Fruit fly (Drosophila melanogaster) whole organism, embryonic: ENCODE data around the gene CG6656.

ENCODE experiments used
- Asciz ChIP-seq: fragments of 200-800 bp; sonication (Bioruptor generic); optimal IDR thresholded peaks from 2 replicates; lab custom pipeline; 2017; ENCODE audit warnings: missing biosample characterization, mild to moderate bottlenecking, missing genetic modification characterization, missing genetic modification reagents
- Atf-2 ChIP-seq: fragments of 200-800 bp; sonication (Bioruptor generic); optimal IDR thresholded peaks from 2 replicates; lab custom pipeline; 2016; ENCODE audit warnings: missing biosample characterization, missing genetic modification characterization
- Bgb ChIP-seq: fragments of 200-800 bp; sonication (Bioruptor generic); IDR thresholded peaks from 2 replicates; pipeline ENCODE4 v1.3.6; 2022; ENCODE audit warnings: missing biosample characterization, missing genetic modification characterization; ENCODE audit not compliant: partially characterized antibody
- CG10267 ChIP-seq: fragments of 200-800 bp; sonication (Bioruptor generic); optimal IDR thresholded peaks from 2 replicates; lab custom pipeline; 2018; ENCODE audit warnings: missing biosample characterization, mild to moderate bottlenecking, missing genetic modification characterization, moderate library complexity
- CG11093 ChIP-seq: fragments of 200-800 bp; sonication (Bioruptor generic); IDR thresholded peaks from 3 replicates; pipeline ENCODE4 v1.3.6; 2022; ENCODE audit warnings: missing biosample characterization, missing genetic modification characterization
- CG12219 ChIP-seq: fragments of 200-800 bp; sonication (Bioruptor generic); optimal IDR thresholded peaks from 3 replicates; lab custom pipeline; 2018; ENCODE audit warnings: missing biosample characterization, mild to moderate bottlenecking, missing genetic modification characterization
- CG14014 ChIP-seq: fragments of 200-800 bp; sonication (Bioruptor generic); IDR thresholded peaks from 2 replicates; pipeline ENCODE4 v1.3.6; 2022; ENCODE audit warnings: missing biosample characterization, missing genetic modification characterization
- CG15011 ChIP-seq: fragments of 200-800 bp; sonication (Bioruptor generic); optimal IDR thresholded peaks from 3 replicates; lab custom pipeline; 2018; ENCODE audit warnings: missing biosample characterization, mild to moderate bottlenecking, missing genetic modification characterization
- CG15601 ChIP-seq: fragments of 200-800 bp; sonication (Bioruptor generic); optimal IDR thresholded peaks from 3 replicates; lab custom pipeline; 2019; ENCODE audit warnings: missing biosample characterization, mild to moderate bottlenecking, missing genetic modification characterization, moderate library complexity
- CG16779 ChIP-seq: fragments of 200-800 bp; sonication (Bioruptor generic); IDR thresholded peaks from 2 replicates; pipeline ENCODE4 v1.3.6; 2022; ENCODE audit warnings: missing biosample characterization, missing genetic modification characterization
- CG18262 ChIP-seq: fragments of 200-800 bp; optimal IDR thresholded peaks from 3 replicates; lab custom pipeline; 2019; ENCODE audit warnings: missing biosample characterization, mild to moderate bottlenecking, missing genetic modification characterization, moderate library complexity
- CG2120 ChIP-seq: fragments of 200-800 bp; sonication (Bioruptor generic); optimal IDR thresholded peaks from 3 replicates; lab custom pipeline; 2016; ENCODE audit warnings: missing biosample characterization, missing genetic modification characterization
- CG30403 ChIP-seq: fragments of 200-800 bp; sonication (Bioruptor generic); optimal IDR thresholded peaks from 3 replicates; lab custom pipeline; 2016; ENCODE audit warnings: missing biosample characterization, missing genetic modification characterization
- CG31388 ChIP-seq: fragments of 200-800 bp; sonication (Bioruptor generic); optimal IDR thresholded peaks from 2 replicates; lab custom pipeline; 2016; ENCODE audit warnings: missing biosample characterization, missing genetic modification characterization
- CG3995 ChIP-seq: fragments of 200-800 bp; sonication (Bioruptor generic); optimal IDR thresholded peaks from 3 replicates; lab custom pipeline; 2016; ENCODE audit warnings: missing biosample characterization, missing genetic modification characterization
- CG4404 ChIP-seq: fragments of 200-800 bp; sonication (Bioruptor generic); IDR thresholded peaks from 2 replicates; pipeline ENCODE4 v1.3.6; 2022; ENCODE audit warnings: missing biosample characterization, missing genetic modification characterization
- CG4617 ChIP-seq: fragments of 200-800 bp; sonication (Bioruptor generic); optimal IDR thresholded peaks from 3 replicates; lab custom pipeline; 2016; ENCODE audit warnings: missing biosample characterization, missing genetic modification characterization, borderline replicate concordance
- CG5180 ChIP-seq: fragments of 200-800 bp; sonication (Bioruptor generic); optimal IDR thresholded peaks from 3 replicates; lab custom pipeline; 2017; ENCODE audit warnings: missing biosample characterization, missing genetic modification characterization, mild to moderate bottlenecking, moderate library complexity, missing genetic modification reagents
- CG6175 ChIP-seq: fragments of 200-800 bp; sonication (Bioruptor generic); IDR thresholded peaks from 3 replicates; pipeline ENCODE4 v1.3.6; 2022; ENCODE audit warnings: missing biosample characterization, missing genetic modification characterization
- CG6765 ChIP-seq: fragments of 200-800 bp; sonication (Bioruptor generic); optimal IDR thresholded peaks from 3 replicates; lab custom pipeline; 2017; ENCODE audit warnings: missing biosample characterization, mild to moderate bottlenecking, missing genetic modification characterization
- CG7745 ChIP-seq: fragments of 200-800 bp; sonication (Bioruptor generic); optimal IDR thresholded peaks from 2 replicates; lab custom pipeline; 2018; ENCODE audit warnings: missing biosample characterization, mild to moderate bottlenecking, missing genetic modification characterization, moderate library complexity
- CG9727 ChIP-seq: fragments of 200-800 bp; sonication (Bioruptor generic); optimal IDR thresholded peaks from 3 replicates; lab custom pipeline; 2017; ENCODE audit warnings: missing biosample characterization, mild to moderate bottlenecking, missing genetic modification characterization
- CG9817 ChIP-seq: fragments of 200-800 bp; sonication (Bioruptor generic); optimal IDR thresholded peaks from 2 replicates; lab custom pipeline; 2018; ENCODE audit warnings: missing biosample characterization, mild to moderate bottlenecking, missing genetic modification characterization, moderate library complexity
- CHES-1-like ChIP-seq: fragments of 200-800 bp; sonication (Bioruptor generic); optimal IDR thresholded peaks from 2 replicates; lab custom pipeline; 2016; ENCODE audit warnings: missing biosample characterization, missing genetic modification characterization
- Dip2 ChIP-seq: fragments of 200-800 bp; sonication (Bioruptor generic); IDR thresholded peaks from 2 replicates; pipeline ENCODE4 v1.3.6; 2022; ENCODE audit warnings: missing biosample characterization, missing genetic modification characterization
- Dp ChIP-seq: fragments of 200-800 bp; sonication (Bioruptor generic); optimal IDR thresholded peaks from 2 replicates; lab custom pipeline; 2018; ENCODE audit warnings: missing biosample characterization, mild to moderate bottlenecking, missing genetic modification characterization, moderate library complexity
- Hmx ChIP-seq: fragments of 200-800 bp; sonication (Bioruptor generic); optimal IDR thresholded peaks from 2 replicates; lab custom pipeline; 2016; ENCODE audit warnings: missing biosample characterization, missing genetic modification characterization
- Mrtf ChIP-seq: fragments of 200-800 bp; sonication (Bioruptor generic); IDR thresholded peaks from 3 replicates; pipeline ENCODE4 v1.3.6; 2022; ENCODE audit warnings: missing biosample characterization, missing genetic modification characterization
- Oli ChIP-seq: fragments of 200-800 bp; sonication (Bioruptor generic); optimal IDR thresholded peaks from 2 replicates; lab custom pipeline; 2018; ENCODE audit warnings: missing biosample characterization, mild to moderate bottlenecking, missing genetic modification characterization, moderate library complexity
- Poxn ChIP-seq: fragments of 200-800 bp; sonication (Bioruptor generic); IDR thresholded peaks from 2 replicates; pipeline ENCODE4 v1.3.6; 2022; ENCODE audit warnings: missing biosample characterization, missing genetic modification characterization
- Rx ChIP-seq: fragments of 200-800 bp; sonication (Bioruptor generic); IDR thresholded peaks from 2 replicates; pipeline ENCODE4 v1.3.6; 2022; ENCODE audit warnings: missing biosample characterization, missing genetic modification characterization
- Sry-β ChIP-seq: fragments of 200-800 bp; sonication (Bioruptor generic); optimal IDR thresholded peaks from 2 replicates; lab custom pipeline; 2018; ENCODE audit warnings: missing biosample characterization, mild to moderate bottlenecking, missing genetic modification characterization, moderate library complexity
- Taf1 ChIP-seq: fragments of 200-800 bp; sonication (Bioruptor generic); IDR thresholded peaks from 2 replicates; pipeline ENCODE4 v1.3.6; 2022; ENCODE audit warnings: missing biosample characterization, missing genetic modification characterization
- Xrp1 ChIP-seq: fragments of 200-800 bp; sonication (Bioruptor generic); IDR thresholded peaks from 2 replicates; pipeline ENCODE4 v1.3.6; 2022; ENCODE audit warnings: missing biosample characterization, missing genetic modification characterization
- chinmo ChIP-seq: fragments of 200-800 bp; sonication (Bioruptor generic); IDR thresholded peaks from 4 replicates; pipeline ENCODE4 v1.3.6; 2022; ENCODE audit warnings: missing biosample characterization, missing genetic modification characterization; ENCODE audit not compliant: partially characterized antibody
- dati ChIP-seq: fragments of 200-800 bp; sonication (Bioruptor generic); IDR thresholded peaks from 2 replicates; pipeline ENCODE4 v1.3.6; 2022; ENCODE audit warnings: missing biosample characterization, missing genetic modification characterization
- disco-r ChIP-seq: fragments of 200-800 bp; sonication (Bioruptor generic); optimal IDR thresholded peaks from 2 replicates; lab custom pipeline; 2016; ENCODE audit warnings: missing biosample characterization, missing genetic modification characterization
- dm ChIP-seq: fragments of 200-800 bp; sonication (Bioruptor generic); optimal IDR thresholded peaks from 3 replicates; lab custom pipeline; 2016; ENCODE audit warnings: missing biosample characterization, missing genetic modification characterization
- ems ChIP-seq: fragments of 200-800 bp; sonication (Bioruptor generic); optimal IDR thresholded peaks from 3 replicates; lab custom pipeline; 2016; ENCODE audit warnings: missing biosample characterization, missing genetic modification characterization
- exex ChIP-seq: fragments of 200-800 bp; sonication (Bioruptor generic); optimal IDR thresholded peaks from 4 replicates; lab custom pipeline; 2018; ENCODE audit warnings: missing biosample characterization, mild to moderate bottlenecking, missing genetic modification characterization, moderate library complexity
- fd96Cb ChIP-seq: fragments of 200-800 bp; sonication (Bioruptor generic); optimal IDR thresholded peaks from 2 replicates; lab custom pipeline; 2018; ENCODE audit warnings: missing biosample characterization, mild to moderate bottlenecking, missing genetic modification characterization, moderate library complexity
- gcm2 ChIP-seq: fragments of 200-800 bp; sonication (Bioruptor generic); optimal IDR thresholded peaks from 2 replicates; lab custom pipeline; 2016; ENCODE audit warnings: missing biosample characterization, missing genetic modification characterization
- hbn ChIP-seq: fragments of 200-800 bp; sonication (Bioruptor generic); IDR thresholded peaks from 2 replicates; pipeline ENCODE4 v1.3.6; 2022; ENCODE audit warnings: missing biosample characterization, missing genetic modification characterization; ENCODE audit not compliant: partially characterized antibody
- her ChIP-seq: fragments of 200-800 bp; sonication (Bioruptor generic); optimal IDR thresholded peaks from 2 replicates; lab custom pipeline; 2016; ENCODE audit warnings: missing biosample characterization, missing genetic modification characterization
- knrl ChIP-seq: fragments of 200-800 bp; sonication (Bioruptor generic); IDR thresholded peaks from 3 replicates; pipeline ENCODE4 v1.3.6; 2022; ENCODE audit warnings: missing biosample characterization, missing genetic modification characterization; ENCODE audit not compliant: partially characterized antibody
- nmo ChIP-seq: fragments of 200-800 bp; sonication (Bioruptor generic); optimal IDR thresholded peaks from 2 replicates; lab custom pipeline; 2018; ENCODE audit warnings: missing biosample characterization, mild to moderate bottlenecking, missing genetic modification characterization, moderate library complexity
- ranshi ChIP-seq: fragments of 200-800 bp; sonication (Bioruptor generic); IDR thresholded peaks from 2 replicates; pipeline ENCODE4 v1.3.6; 2022; ENCODE audit warnings: missing biosample characterization, missing genetic modification characterization
- schlank ChIP-seq: fragments of 200-800 bp; sonication (Bioruptor generic); optimal IDR thresholded peaks from 2 replicates; lab custom pipeline; 2018; ENCODE audit warnings: missing biosample characterization, mild to moderate bottlenecking, missing genetic modification characterization
- sens-2 ChIP-seq: fragments of 200-800 bp; sonication (Bioruptor generic); IDR thresholded peaks from 2 replicates; pipeline ENCODE4 v1.3.6; 2022; ENCODE audit warnings: missing biosample characterization, missing genetic modification characterization
- sim ChIP-seq: fragments of 200-800 bp; sonication (Bioruptor generic); IDR thresholded peaks from 2 replicates; pipeline ENCODE4 v1.3.6; 2022; ENCODE audit warnings: missing biosample characterization, missing genetic modification characterization
- usp ChIP-seq: fragments of >200 bp; optimal IDR thresholded peaks from 2 replicates; lab custom pipeline; 2017; ENCODE audit warnings: missing biosample characterization, missing genetic modification characterization
- wek ChIP-seq: fragments of 200-800 bp; sonication (Bioruptor generic); optimal IDR thresholded peaks from 3 replicates; lab custom pipeline; 2018; ENCODE audit warnings: missing biosample characterization, mild to moderate bottlenecking, missing genetic modification characterization, moderate library complexity

The CG6656 gene

dm6 chr3R:21830303-21830707 lies 44.8 kb upstream of the CG6656 start (continued):
- TF ChIP-seq Taf1 (GFP tag; lab: Robert Waterston, UW) (no peak), Dp (GFP tag; lab: Kevin White, UChicago) (no peak), schlank (tag; lab: Kevin White, UChicago) (no peak), sim (GFP tag; lab: Robert Waterston, UW) (no peak), CG2120 (no peak), chinmo (GFP tag; lab: Robert Waterston, UW) (no peak), dati (no peak), gcm2 (GFP tag; lab: Kevin White, UChicago) (no peak), CG9727 (peak; percentile 21), CG4617 (GFP tag; lab: Kevin White, UChicago) (no peak), sens-2 (GFP tag; lab: Robert Waterston, UW) (no peak), her (no peak), CG5180 (GFP tag; lab: Kevin White, UChicago) (no peak), disco-r (no peak), CG16779 (GFP tag; lab: Robert Waterston, UW) (no peak), usp (no peak), ranshi (GFP tag; lab: Robert Waterston, UW) (no peak), CG31388 (GFP tag; lab: Kevin White, UChicago) (no peak), CG11093 (GFP tag; lab: Robert Waterston, UW) (no peak), Asciz (GFP tag; lab: Kevin White, UChicago) (no peak), ems (GFP tag; lab: Kevin White, UChicago) (no peak), CG6175 (GFP tag; lab: Robert Waterston, UW) (no peak), CG15601 (tag; lab: Kevin White, UChicago) (peak; percentile 21), Dip2 (GFP tag; lab: Robert Waterston, UW) (no peak), CG18262 (tag; lab: Kevin White, UChicago) (peak; percentile 80), fd96Cb (peak; percentile 42), Mrtf (no peak), CG15011 (no peak), hbn (GFP tag; lab: Robert Waterston, UW) (no peak), knrl (GFP tag; lab: Robert Waterston, UW) (no peak), wek (GFP tag; lab: Kevin White, UChicago) (no peak), Xrp1 (GFP tag; lab: Robert Waterston, UW) (peak; percentile 49; the same call in 1 of the 2 replicates), CG4404 (GFP tag; lab: Robert Waterston, UW) (no peak), exex (no peak), CHES-1-like (GFP tag; lab: Kevin White, UChicago) (no peak), CG7745 (tag; lab: Kevin White, UChicago) (no peak), dm (GFP tag; lab: Kevin White, UChicago) (no peak), CG6765 (GFP tag; lab: Kevin White, UChicago) (no peak), Oli (tag; lab: Kevin White, UChicago) (peak; percentile 15), Bgb (no peak), CG9817 (tag; lab: Kevin White, UChicago) (no peak), CG12219 (no peak), Atf-2 (GFP tag; lab: Kevin White, UChicago) (no peak), Poxn (GFP tag; lab: Robert Waterston, UW) (no peak), CG3995 (no peak), CG30403 (no peak), Hmx (GFP tag; lab: Kevin White, UChicago) (no peak), CG14014 (GFP tag; lab: Robert Waterston, UW) (no peak), Rx (no peak), nmo (GFP tag; lab: Kevin White, UChicago) (peak; percentile 63), Sry-β (GFP tag; lab: Kevin White, UChicago) (no peak), CG10267 (tag; lab: Kevin White, UChicago) (peak; percentile 54)
